Worm (Caenorhabditis elegans) whole organism, L3 larva: ENCODE measurements around the gene dnj-26.

Experiments used
- aly-2 ChIP-seq: fragments of 150-350 bp; optimal IDR thresholded peaks from 2 replicates; lab custom pipeline; 2014; ENCODE audit warnings: missing biosample characterization, missing genetic modification characterization
- ceh-16 ChIP-seq: sonication (generic microtip); optimal IDR thresholded peaks from 2 replicates; lab custom pipeline; 2017; ENCODE audit warnings: missing biosample characterization, missing genetic modification characterization
- ceh-28 ChIP-seq: fragments of 150-350 bp; optimal IDR thresholded peaks from 2 replicates; lab custom pipeline; 2014; ENCODE audit warnings: missing biosample characterization, missing genetic modification reagents, missing genetic modification characterization
- ceh-82 ChIP-seq: fragments of 150-350 bp; optimal IDR thresholded peaks from 2 replicates; lab custom pipeline; 2014; ENCODE audit warnings: missing biosample characterization, missing genetic modification characterization
- ceh-9 ChIP-seq: sonication (generic microtip); optimal IDR thresholded peaks from 2 replicates; lab custom pipeline; 2018; ENCODE audit warnings: missing biosample characterization, missing genetic modification characterization
- daf-12 ChIP-seq: fragments of 150-350 bp; optimal IDR thresholded peaks from 2 replicates; lab custom pipeline; 2014; ENCODE audit warnings: missing biosample characterization, missing genetic modification reagents, missing genetic modification characterization
- egl-5 ChIP-seq: fragments of 150-350 bp; optimal IDR thresholded peaks from 2 replicates; lab custom pipeline; 2017; ENCODE audit warnings: missing biosample characterization, missing genetic modification reagents, missing genetic modification characterization, inconsistent platforms
- eor-1 ChIP-seq, 2 experiments: fragments of 150-350 bp; optimal IDR thresholded peaks; 2 replicates each; lab custom pipeline; 2014 to 2018; ENCODE audit warnings: missing biosample characterization in 2 of 2, missing genetic modification characterization in 2 of 2
- fkh-10 ChIP-seq: sonication (generic microtip); optimal IDR thresholded peaks from 2 replicates; lab custom pipeline; 2017; ENCODE audit warnings: missing biosample characterization, missing genetic modification reagents, missing genetic modification characterization
- hmg-11 ChIP-seq: sonication (generic microtip); optimal IDR thresholded peaks from 2 replicates; lab custom pipeline; 2016; ENCODE audit warnings: missing genetic modification characterization, missing compliant biosample characterization
- jun-1 ChIP-seq: fragments of 150-350 bp; optimal IDR thresholded peaks from 2 replicates; lab custom pipeline; 2014; ENCODE audit warnings: missing biosample characterization, missing genetic modification reagents, missing genetic modification characterization
- lin-39 ChIP-seq: fragments of 150-350 bp; optimal IDR thresholded peaks from 2 replicates; lab custom pipeline; 2018; ENCODE audit warnings: missing biosample characterization, missing genetic modification reagents, missing genetic modification characterization
- lsy-12 ChIP-seq: sonication (generic microtip); optimal IDR thresholded peaks from 2 replicates; lab custom pipeline; 2016; ENCODE audit warnings: mild to moderate bottlenecking, missing genetic modification characterization, missing compliant biosample characterization
- mml-1 ChIP-seq: fragments of 150-350 bp; sonication (generic microtip); optimal IDR thresholded peaks from 3 replicates; lab custom pipeline; 2014; ENCODE audit warnings: missing biosample characterization, missing genetic modification characterization
- nhr-12 ChIP-seq: fragments of 150-350 bp; optimal IDR thresholded peaks from 2 replicates; lab custom pipeline; 2014; ENCODE audit warnings: missing biosample characterization, missing genetic modification characterization
- nhr-237 ChIP-seq: fragments of 150-350 bp; optimal IDR thresholded peaks from 2 replicates; lab custom pipeline; 2014; ENCODE audit warnings: missing biosample characterization, missing genetic modification characterization
- nhr-77 ChIP-seq: fragments of 150-350 bp; optimal IDR thresholded peaks from 2 replicates; lab custom pipeline; 2014; ENCODE audit warnings: missing biosample characterization, missing genetic modification characterization
- pha-4 ChIP-seq: fragments of 150-350 bp; optimal IDR thresholded peaks from 2 replicates; lab custom pipeline; 2014; ENCODE audit warnings: missing biosample characterization, missing genetic modification reagents, missing genetic modification characterization
- sea-2 ChIP-seq: fragments of 150-350 bp; sonication (generic microtip); optimal IDR thresholded peaks from 4 replicates; lab custom pipeline; 2014; ENCODE audit warnings: missing biosample characterization, missing genetic modification reagents, missing genetic modification characterization
- ztf-4 ChIP-seq: fragments of 150-350 bp; optimal IDR thresholded peaks from 2 replicates; lab custom pipeline; 2014; ENCODE audit warnings: missing biosample characterization, missing genetic modification characterization

dnj-26 gene

ce11 chrIV:12207873-12208272 is 44.6 kb downstream of the dnj-26 start:
- TF ChIP-seq pha-4 (tag; lab: Kevin White, UChicago) (peak; percentile 68), egl-5 (tag; lab: Kevin White, UChicago) (no peak), jun-1 (tag; lab: Kevin White, UChicago) (peak; percentile 20)

ce11 chrIV:12207454-12207853 is 45.0 kb downstream of the dnj-26 start:
- TF ChIP-seq lin-39 (tag; lab: Kevin White, UChicago) (no peak), ztf-4 (no peak), aly-2 (no peak), ceh-9 (tag; lab: Kevin White, UChicago) (no peak), ceh-16 (tag; lab: Kevin White, UChicago) (no peak), jun-1 (tag; lab: Kevin White, UChicago) (no peak), mml-1 (tag; lab: Kevin White, UChicago) (no peak), lsy-12 (no peak), sea-2 (GFP tag; lab: Kevin White, UChicago) (no peak), ceh-82 (tag; lab: Kevin White, UChicago) (no peak), pha-4 (tag; lab: Kevin White, UChicago) (no peak), ceh-28 (tag; lab: Kevin White, UChicago) (no peak), fkh-10 (GFP tag; lab: Kevin White, UChicago) (no peak), nhr-12 (tag; lab: Kevin White, UChicago) (no peak), nhr-237 (tag; lab: Kevin White, UChicago) (no peak)

- TF ChIP-seq pha-4 (tag; lab: Kevin White, UChicago) (peak; percentile 85), daf-12 (tag; lab: Kevin White, UChicago) (no peak), nhr-77 (no peak)
These were observed 48.5 kb downstream of the dnj-26 start for ce11 chrIV:12203968-12204367.

ce11 chrIV:12202949-12203348 is 49.5 kb downstream of the dnj-26 start, which contains the start of gene F35G2.1:
Gene F35G2.1 (plus strand): TSS chrIV:12203249.
- no peak for TF ChIP-seq eor-1 (tag; optimal IDR thresholded peaks at IDR 0.05; lab: Kevin White, UChicago)
- TF ChIP-seq pha-4 (tag; lab: Kevin White, UChicago) = peak; percentile 26

- peak; percentile 73 for TF ChIP-seq pha-4 (tag; lab: Kevin White, UChicago)
- no peak for TF ChIP-seq hmg-11 (tag; lab: Kevin White, UChicago)
These were observed 50.5 kb downstream of the dnj-26 start for ce11 chrIV:12202000-12202399.
